Worm (Caenorhabditis elegans) whole organism, L4 larva: ENCODE results near the gene mpst-1.
A peak's percentile ranks its signal among the peaks of the same experiment; 100 is the strongest.

Experiments used
- D1046.2 ChIP-seq: fragments of 200-800 bp; sonication (Bioruptor generic); IDR thresholded peaks from 2 replicates; pipeline ENCODE4 v1.3.6; 2022; ENCODE audit warnings: missing genetic modification characterization, missing compliant biosample characterization
- R02D3.7 ChIP-seq: fragments of 150-350 bp; sonication (generic microtip); optimal IDR thresholded peaks from 3 replicates; lab custom pipeline; 2014; ENCODE audit warnings: missing biosample characterization, missing genetic modification characterization
- ZK546.5 ChIP-seq, 2 experiments: sonication (generic microtip); optimal IDR thresholded peaks; 2 replicates each; lab custom pipeline; 2017; ENCODE audit warnings: missing biosample characterization in 2 of 2, missing genetic modification characterization in 2 of 2
- aha-1 ChIP-seq: fragments of 150-350 bp; peaks from one replicate; lab custom pipeline; 2014; ENCODE audit warnings: missing biosample characterization, missing genetic modification characterization
- ceh-62 ChIP-seq: sonication (generic microtip); optimal IDR thresholded peaks from 2 replicates; lab custom pipeline; 2017; ENCODE audit warnings: missing biosample characterization, missing genetic modification characterization
- ces-1 ChIP-seq: fragments of 150-350 bp; sonication (generic microtip); optimal IDR thresholded peaks from 4 replicates; lab custom pipeline; 2014; ENCODE audit warnings: missing biosample characterization, missing genetic modification reagents, missing genetic modification characterization
- ctbp-1 ChIP-seq: fragments of 200-800 bp; sonication (Bioruptor generic); IDR thresholded peaks from 2 replicates; pipeline ENCODE4 v1.3.6; 2022; ENCODE audit warnings: missing genetic modification reagents, missing genetic modification characterization, missing compliant biosample characterization
- daf-12 ChIP-seq: fragments of 150-350 bp; optimal IDR thresholded peaks from 2 replicates; lab custom pipeline; 2014; ENCODE audit warnings: missing biosample characterization, missing genetic modification reagents, missing genetic modification characterization
- daf-16 ChIP-seq, 3 experiments: sonication (generic microtip); optimal IDR thresholded peaks; 2 replicates each; lab custom pipeline; 2016 to 2017; ENCODE audit warnings: missing genetic modification characterization in 3 of 3, missing genetic modification reagents in 3 of 3, mild to moderate bottlenecking in 2 of 3, missing compliant biosample characterization in 2 of 3, missing biosample characterization in 1 of 3, moderate library complexity in 1 of 3
- dmd-6 ChIP-seq: fragments of 200-800 bp; sonication (Bioruptor generic); IDR thresholded peaks from 2 replicates; pipeline ENCODE4 v1.3.6; 2022; ENCODE audit warnings: missing genetic modification reagents, missing genetic modification characterization, missing compliant biosample characterization
- dmd-8 ChIP-seq: fragments of 200-800 bp; sonication (Bioruptor generic); IDR thresholded peaks from 2 replicates; pipeline ENCODE4 v1.3.6; 2022; ENCODE audit warnings: missing genetic modification characterization, missing compliant biosample characterization
- dpl-1 ChIP-seq: fragments of 150-350 bp; optimal IDR thresholded peaks from 2 replicates; lab custom pipeline; 2014; ENCODE audit warnings: missing biosample characterization, missing genetic modification reagents, missing genetic modification characterization
- duxl-1 ChIP-seq: sonication (generic microtip); optimal IDR thresholded peaks from 2 replicates; lab custom pipeline; 2016; ENCODE audit warnings: mild to moderate bottlenecking, missing genetic modification characterization, moderate library complexity, missing compliant biosample characterization; ENCODE audit not compliant: poor library complexity
- dve-1 ChIP-seq: sonication (generic microtip); optimal IDR thresholded peaks from 2 replicates; lab custom pipeline; 2017; ENCODE audit warnings: antibody characterized with exemption, mild to moderate bottlenecking, missing genetic modification characterization, missing compliant biosample characterization; ENCODE audit not compliant: insufficient read depth
- egl-27 ChIP-seq: sonication (generic microtip); optimal IDR thresholded peaks from 3 replicates; lab custom pipeline; 2017; ENCODE audit warnings: missing biosample characterization, missing genetic modification reagents, missing genetic modification characterization
- egl-43 ChIP-seq: fragments of 200-800 bp; sonication (Bioruptor generic); IDR thresholded peaks from 2 replicates; pipeline ENCODE4 v1.3.6; 2022; ENCODE audit warnings: missing genetic modification reagents, missing genetic modification characterization, missing compliant biosample characterization
- fkh-10 ChIP-seq: fragments of 150-350 bp; optimal IDR thresholded peaks from 2 replicates; lab custom pipeline; 2014; ENCODE audit warnings: missing biosample characterization, missing genetic modification reagents, missing genetic modification characterization
- hlh-11 ChIP-seq: fragments of 200-800 bp; sonication (Bioruptor generic); optimal IDR thresholded peaks from 2 replicates; lab custom pipeline; 2018; ENCODE audit warnings: mild to moderate bottlenecking, missing genetic modification characterization, missing compliant biosample characterization
- hlh-30 ChIP-seq: sonication (generic microtip); optimal IDR thresholded peaks from 2 replicates; lab custom pipeline; 2017; ENCODE audit warnings: antibody characterized with exemption, mild to moderate bottlenecking, missing genetic modification characterization, missing compliant biosample characterization; ENCODE audit not compliant: insufficient read depth
- jun-1 ChIP-seq: fragments of 150-350 bp; optimal IDR thresholded peaks from 2 replicates; lab custom pipeline; 2014; ENCODE audit warnings: missing biosample characterization, missing genetic modification reagents, missing genetic modification characterization
- lim-7 ChIP-seq: fragments of 200-800 bp; sonication (Bioruptor generic); IDR thresholded peaks from 2 replicates; pipeline ENCODE4 v1.3.6; 2022; ENCODE audit warnings: missing genetic modification characterization, missing compliant biosample characterization
- mdt-29 ChIP-seq: fragments of 200-800 bp; sonication (Bioruptor generic); IDR thresholded peaks from 2 replicates; pipeline ENCODE4 v1.3.6; 2022; ENCODE audit warnings: missing genetic modification reagents, missing genetic modification characterization, missing compliant biosample characterization
- mes-2 ChIP-seq: sonication (generic microtip); optimal IDR thresholded peaks from 2 replicates; lab custom pipeline; 2016; ENCODE audit warnings: missing genotype, mild to moderate bottlenecking, missing genetic modification characterization, missing compliant biosample characterization; ENCODE audit not compliant: poor library complexity, severe bottlenecking
- mxl-3 ChIP-seq: fragments of 200-800 bp; sonication (Bioruptor generic); optimal IDR thresholded peaks from 2 replicates; lab custom pipeline; 2018; ENCODE audit warnings: mild to moderate bottlenecking, missing genetic modification characterization, missing compliant biosample characterization
- nhr-10 ChIP-seq: fragments of 150-350 bp; optimal IDR thresholded peaks from 2 replicates; lab custom pipeline; 2014; ENCODE audit warnings: missing biosample characterization, missing genetic modification characterization
- nhr-102 ChIP-seq: sonication (generic microtip); optimal IDR thresholded peaks from 2 replicates; lab custom pipeline; 2016; ENCODE audit warnings: mild to moderate bottlenecking, missing genetic modification characterization, moderate library complexity, missing compliant biosample characterization
- nhr-25 ChIP-seq: sonication (generic microtip); optimal IDR thresholded peaks from 2 replicates; lab custom pipeline; 2017; ENCODE audit warnings: missing genetic modification characterization, mild to moderate bottlenecking, missing compliant biosample characterization, antibody characterized with exemption, moderate library complexity, borderline replicate concordance; ENCODE audit not compliant: insufficient read depth
- nhr-28 ChIP-seq: fragments of 150-350 bp; optimal IDR thresholded peaks from 2 replicates; lab custom pipeline; 2014; ENCODE audit warnings: missing biosample characterization, missing genetic modification characterization
- nhr-42 ChIP-seq: fragments of 200-800 bp; sonication (Bioruptor generic); IDR thresholded peaks from 2 replicates; pipeline ENCODE4 v1.3.6; 2022; ENCODE audit warnings: missing genetic modification characterization, missing compliant biosample characterization
- nhr-48 ChIP-seq: sonication (generic microtip); optimal IDR thresholded peaks from 2 replicates; lab custom pipeline; 2016; ENCODE audit warnings: mild to moderate bottlenecking, missing genetic modification characterization, missing compliant biosample characterization
- pha-4 ChIP-seq, 2 experiments: fragments of 150-350 bp in 1 of 2; fragments of 200-800 bp in 1 of 2; sonication (Bioruptor generic) in 1 of 2; IDR thresholded peaks in 1 of 2; optimal IDR thresholded peaks in 1 of 2; 2 replicates each; pipeline versions ENCODE4 v1.3.6 to Lab custom; 2014 to 2022; ENCODE audit warnings: missing genetic modification characterization in 2 of 2, missing genetic modification reagents in 2 of 2, missing biosample characterization in 1 of 2, missing compliant biosample characterization in 1 of 2
- pqm-1 ChIP-seq: sonication (generic microtip); optimal IDR thresholded peaks from 2 replicates; lab custom pipeline; 2017; ENCODE audit warnings: missing biosample characterization, missing genetic modification characterization
- saeg-2 ChIP-seq: fragments of 200-800 bp; sonication (Bioruptor generic); IDR thresholded peaks from 2 replicates; pipeline ENCODE4 v1.3.6; 2022; ENCODE audit warnings: missing genetic modification reagents, missing genetic modification characterization, missing compliant biosample characterization
- set-16 ChIP-seq: fragments of 200-800 bp; sonication (Bioruptor generic); IDR thresholded peaks from 2 replicates; pipeline ENCODE4 v1.3.6; 2022; ENCODE audit warnings: missing genetic modification reagents, missing genetic modification characterization, missing compliant biosample characterization
- spr-1 ChIP-seq: sonication (generic microtip); optimal IDR thresholded peaks from 2 replicates; lab custom pipeline; 2016; ENCODE audit warnings: mild to moderate bottlenecking, missing genetic modification characterization, missing compliant biosample characterization
- spr-3 ChIP-seq: fragments of 200-800 bp; sonication (Bioruptor generic); optimal IDR thresholded peaks from 2 replicates; lab custom pipeline; 2018; ENCODE audit warnings: mild to moderate bottlenecking, missing genetic modification characterization, missing compliant biosample characterization
- unc-130 ChIP-seq: sonication (generic microtip); optimal IDR thresholded peaks from 2 replicates; lab custom pipeline; 2016; ENCODE audit warnings: missing genetic modification reagents, missing genetic modification characterization, missing compliant biosample characterization
- unc-62 ChIP-seq, 3 experiments: fragments of 150-350 bp in 1 of 3; sonication (generic microtip); optimal IDR thresholded peaks in 2 of 3; peaks in 1 of 3; 1 replicate in 1 of 3; 2 replicates in 2 of 3; lab custom pipeline; 2014 to 2017; ENCODE audit warnings: missing biosample characterization in 3 of 3, missing genetic modification characterization in 3 of 3, missing genetic modification reagents in 3 of 3, missing genotype in 1 of 3
- vab-7 ChIP-seq: fragments of 200-800 bp; sonication (Bioruptor generic); IDR thresholded peaks from 2 replicates; pipeline ENCODE4 v1.3.6; 2022; ENCODE audit warnings: missing genetic modification reagents, missing genetic modification characterization, missing compliant biosample characterization
- ztf-7 ChIP-seq: fragments of 150-350 bp; optimal IDR thresholded peaks from 2 replicates; lab custom pipeline; 2014; ENCODE audit warnings: missing biosample characterization, missing genetic modification characterization

The mpst-1 gene

ce11 chrV:11852305-11852704 lies 25.4 kb upstream of the mpst-1 start:
- TF ChIP-seq spr-1 = no peak
- peak in 1 of 2 experiments; percentile 93 for TF ChIP-seq unc-62 (GFP tag; optimal IDR thresholded peaks at IDR 0.05 in 1 of 2; lab: Kevin White, UChicago)
- no peak for TF ChIP-seq unc-62 (tag; optimal IDR thresholded peaks at IDR 0.05; lab: Kevin White, UChicago)
- TF ChIP-seq aha-1 (tag; lab: Kevin White, UChicago) = peak; percentile 51
- TF ChIP-seq, all 104 proteins: peak for 2

DNA sequence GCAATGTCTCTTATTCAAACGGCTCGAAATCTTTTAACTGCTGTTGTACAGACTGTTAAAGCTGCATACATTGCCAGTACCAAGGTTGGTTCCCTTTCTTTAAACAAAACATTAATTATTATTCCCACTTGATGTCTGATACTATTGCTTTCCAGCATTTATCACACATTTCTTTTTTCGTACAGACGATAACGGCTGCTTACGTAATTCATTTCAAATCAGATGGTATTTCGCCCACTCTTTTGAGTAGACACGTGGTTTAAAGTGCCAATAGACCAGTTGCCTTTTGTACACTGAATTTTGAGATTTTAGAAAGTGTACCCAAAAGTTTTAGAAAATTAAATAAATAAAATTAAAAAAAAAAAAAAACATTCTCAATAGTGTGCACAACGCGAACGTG lies 22.5 kb upstream of the mpst-1 start:
- peak; percentile 31 for TF ChIP-seq dve-1 (tag; lab: Kevin White, UChicago)
- TF ChIP-seq egl-43 (GFP tag; lab: Robert Waterston, UW) = no peak
- TF ChIP-seq pqm-1 (tag; lab: Kevin White, UChicago) = peak; percentile 10
- peak; percentile 36 for TF ChIP-seq dmd-6
- TF ChIP-seq hlh-11 (tag; lab: Kevin White, UChicago) = peak; percentile 32
- peak; percentile 59 for TF ChIP-seq hlh-30
- TF ChIP-seq daf-16 (GFP tag; optimal IDR thresholded peaks at IDR 0.05; lab: Kevin White, UChicago) = no peak
- peak; percentile 59 for TF ChIP-seq daf-16 (tag; optimal IDR thresholded peaks at IDR 0.05; lab: Kevin White, UChicago)
- no peak for TF ChIP-seq ctbp-1 (GFP tag; lab: Robert Waterston, UW)

- TF ChIP-seq pha-4 (GFP tag; IDR thresholded peaks at IDR 0.05; lab: Robert Waterston, UW) (no peak), pha-4 (tag; optimal IDR thresholded peaks at IDR 0.05; lab: Kevin White, UChicago) (peak; percentile 50), mxl-3 (GFP tag; lab: Kevin White, UChicago) (no peak), unc-62 (GFP tag; optimal IDR thresholded peaks at IDR 0.05 in 1 of 2; lab: Kevin White, UChicago) (peak in 1 of 2 experiments; percentile 86), unc-62 (tag; optimal IDR thresholded peaks at IDR 0.05; lab: Kevin White, UChicago) (no peak), fkh-10 (GFP tag; lab: Kevin White, UChicago) (no peak), hlh-30 (no peak)
Measured at ce11 chrV:11846969-11847368, 20.1 kb upstream of the mpst-1 start.

- TF ChIP-seq nhr-10 (tag; lab: Kevin White, UChicago) (no peak), aha-1 (tag; lab: Kevin White, UChicago) (peak; percentile 9)
Measured at ce11 chrV:11845492-11845891, 18.6 kb upstream of the mpst-1 start, which contains the start of gene hmp-1. Gene hmp-1, plus strand, starts transcription at chrV:11845871.

DNA sequence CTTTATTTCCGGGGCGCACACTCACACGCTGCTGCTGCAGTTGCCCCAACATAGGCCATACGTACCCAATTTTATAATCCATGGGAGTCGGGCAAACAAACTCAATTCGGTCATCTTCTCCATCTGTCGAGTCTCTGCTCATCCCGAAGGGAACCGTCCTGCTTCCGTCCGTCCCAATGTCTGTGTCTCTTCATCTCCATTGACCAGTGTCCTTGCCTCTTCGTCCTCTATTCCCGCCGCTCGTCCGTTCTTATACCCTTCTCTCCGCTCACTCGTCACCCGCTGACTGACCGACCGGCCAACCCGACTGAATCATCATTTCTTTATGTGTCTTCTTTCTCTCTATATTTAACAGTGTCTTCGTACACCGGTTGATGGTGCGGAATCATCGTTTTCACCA lies 18.0 kb upstream of the mpst-1 start:
- TF ChIP-seq nhr-28 (tag; lab: Kevin White, UChicago) (no peak), unc-130 (GFP tag; lab: Kevin White, UChicago) (no peak), fkh-10 (GFP tag; lab: Kevin White, UChicago) (no peak), R02D3.7 (tag; lab: Kevin White, UChicago) (no peak), D1046.2 (GFP tag; lab: Robert Waterston, UW) (no peak), nhr-42 (GFP tag; lab: Robert Waterston, UW) (no peak), ceh-62 (no peak), lim-7 (no peak), dpl-1 (no peak), vab-7 (GFP tag; lab: Robert Waterston, UW) (no peak), egl-27 (tag; lab: Kevin White, UChicago) (no peak), mes-2 (peak; percentile 34), nhr-102 (no peak), set-16 (peak; percentile 58), jun-1 (no peak), ztf-7 (tag; lab: Kevin White, UChicago) (no peak), spr-3 (GFP tag; lab: Kevin White, UChicago) (no peak), dmd-8 (GFP tag; lab: Robert Waterston, UW) (no peak), duxl-1 (tag; lab: Kevin White, UChicago) (peak; percentile 14), mdt-29 (GFP tag; lab: Robert Waterston, UW) (no peak), daf-12 (tag; lab: Kevin White, UChicago) (no peak), ZK546.5 (tag; optimal IDR thresholded peaks at IDR 0.05; lab: Kevin White, UChicago) (no peak), saeg-2 (no peak), unc-62 (GFP tag; optimal IDR thresholded peaks at IDR 0.05 in 1 of 2; lab: Kevin White, UChicago) (peak in 1 of 2 experiments; percentile 89), unc-62 (tag; optimal IDR thresholded peaks at IDR 0.05; lab: Kevin White, UChicago) (no peak), nhr-48 (tag; lab: Kevin White, UChicago) (no peak), hlh-11 (tag; lab: Kevin White, UChicago) (peak; percentile 72), ces-1 (GFP tag; lab: Kevin White, UChicago) (no peak), dve-1 (tag; lab: Kevin White, UChicago) (no peak), hlh-30 (peak; percentile 23), nhr-25 (tag; lab: Kevin White, UChicago) (no peak)
